Fruit fly (Drosophila melanogaster): ENCODE results near the gene bbg.

dm6 chr3L:14565134-14565587 lies 29.1 kb upstream of the bbg start:
- TF ChIP-seq EcR (GFP tag; optimal IDR thresholded peaks at IDR 0.05): no peak
- no peak for TF ChIP-seq Snoo (tag; optimal IDR thresholded peaks at IDR 0.05)
- no peak for TF ChIP-seq CG17806 (tag; optimal IDR thresholded peaks at IDR 0.05)
- no peak for TF ChIP-seq CG9948 (tag; optimal IDR thresholded peaks at IDR 0.05)
- no peak for TF ChIP-seq fd96Ca (GFP tag; IDR thresholded peaks at IDR 0.05)
- TF ChIP-seq CG8301 (tag; optimal IDR thresholded peaks at IDR 0.05): no peak
- TF ChIP-seq CG13204 (GFP tag; optimal IDR thresholded peaks at IDR 0.05): no peak
